Worm (Caenorhabditis elegans) whole organism, L3 larva: Measurements from ENCODE around the gene ugt-7.

Source experiments
- nhr-237 ChIP-seq: fragments of 150-350 bp; optimal IDR thresholded peaks from 2 replicates; lab custom pipeline; 2014; ENCODE audit warnings: missing biosample characterization, missing genetic modification characterization
- nhr-76 ChIP-seq: fragments of 150-350 bp; sonication (generic microtip); optimal IDR thresholded peaks from 5 replicates; lab custom pipeline; 2014; ENCODE audit warnings: missing biosample characterization, missing genetic modification characterization
- nhr-77 ChIP-seq: fragments of 150-350 bp; optimal IDR thresholded peaks from 2 replicates; lab custom pipeline; 2014; ENCODE audit warnings: missing biosample characterization, missing genetic modification characterization

- TF ChIP-seq nhr-76 (tag; lab: Kevin White, UChicago) (no peak), nhr-237 (no peak), nhr-77 (tag; lab: Kevin White, UChicago) (no peak)
These were observed 25.2 kb downstream of the ugt-7 start, which contains the start of gene F26G5.1 for ce11 chrV:4975140-4975539.
